Worm (Caenorhabditis elegans) whole organism, late embryonic: ENCODE measurements around the gene cbp-1.

Experiments used
- C38D4.7 ChIP-seq: fragments of 200-800 bp; sonication (Bioruptor generic); optimal IDR thresholded peaks from 2 replicates; lab custom pipeline; 2018; ENCODE audit warnings: mild to moderate bottlenecking, missing genetic modification characterization, moderate library complexity, missing compliant biosample characterization
- K02D7.2 ChIP-seq: sonication (generic microtip); optimal IDR thresholded peaks from 2 replicates; lab custom pipeline; 2017; ENCODE audit warnings: mild to moderate bottlenecking, missing genetic modification characterization, missing compliant biosample characterization
- K09A11.1 ChIP-seq: sonication (generic microtip); optimal IDR thresholded peaks from 2 replicates; lab custom pipeline; 2017; ENCODE audit warnings: antibody characterized with exemption, mild to moderate bottlenecking, missing genetic modification characterization, missing compliant biosample characterization; ENCODE audit not compliant: insufficient read depth
- ceh-19 ChIP-seq: fragments of 200-800 bp; sonication (Bioruptor generic); optimal IDR thresholded peaks from 2 replicates; lab custom pipeline; 2018; ENCODE audit warnings: mild to moderate bottlenecking, missing genetic modification characterization, missing compliant biosample characterization
- ceh-24 ChIP-seq: sonication (generic microtip); optimal IDR thresholded peaks from 2 replicates; lab custom pipeline; 2016; ENCODE audit warnings: mild to moderate bottlenecking, missing genetic modification characterization, missing compliant biosample characterization
- ceh-31 ChIP-seq: sonication (generic microtip); optimal IDR thresholded peaks from 2 replicates; lab custom pipeline; 2016; ENCODE audit warnings: missing genetic modification characterization, missing compliant biosample characterization
- ceh-34 ChIP-seq: sonication (generic microtip); optimal IDR thresholded peaks from 2 replicates; lab custom pipeline; 2016; ENCODE audit warnings: mild to moderate bottlenecking, missing genetic modification characterization, missing compliant biosample characterization
- ceh-45 ChIP-seq: fragments of 200-800 bp; sonication (Bioruptor generic); IDR thresholded peaks from 2 replicates; pipeline ENCODE4 v1.3.6; 2022; ENCODE audit warnings: missing genetic modification reagents, missing genetic modification characterization, missing compliant biosample characterization
- ceh-6 ChIP-seq: fragments of 200-800 bp; sonication (Bioruptor generic); optimal IDR thresholded peaks from 2 replicates; lab custom pipeline; 2018; ENCODE audit warnings: mild to moderate bottlenecking, missing genetic modification characterization, missing compliant biosample characterization
- ceh-9 ChIP-seq: sonication (generic microtip); optimal IDR thresholded peaks from 2 replicates; lab custom pipeline; 2016; ENCODE audit warnings: mild to moderate bottlenecking, missing genetic modification characterization, inconsistent platforms, missing compliant biosample characterization
- che-1 ChIP-seq: sonication (generic microtip); optimal IDR thresholded peaks from 2 replicates; lab custom pipeline; 2016; ENCODE audit warnings: mild to moderate bottlenecking, missing genetic modification characterization, missing compliant biosample characterization
- dmd-4 ChIP-seq: sonication (generic microtip); optimal IDR thresholded peaks from 2 replicates; lab custom pipeline; 2016; ENCODE audit warnings: borderline replicate concordance, missing genetic modification characterization, missing compliant biosample characterization
- dve-1 ChIP-seq: sonication (generic microtip); optimal IDR thresholded peaks from 2 replicates; lab custom pipeline; 2017; ENCODE audit warnings: antibody characterized with exemption, mild to moderate bottlenecking, missing genetic modification characterization, missing compliant biosample characterization
- elt-2 ChIP-seq: sonication (generic microtip); optimal IDR thresholded peaks from 2 replicates; lab custom pipeline; 2016; ENCODE audit warnings: missing genetic modification reagents, missing genetic modification characterization, missing compliant biosample characterization
- elt-4 ChIP-seq: sonication (generic microtip); optimal IDR thresholded peaks from 2 replicates; lab custom pipeline; 2016; ENCODE audit warnings: missing genetic modification characterization, missing compliant biosample characterization
- fax-1 ChIP-seq: sonication (generic microtip); optimal IDR thresholded peaks from 2 replicates; lab custom pipeline; 2016; ENCODE audit warnings: missing genotype, missing genetic modification characterization, missing compliant biosample characterization
- fkh-10 ChIP-seq: fragments of 150-350 bp; optimal IDR thresholded peaks from 2 replicates; lab custom pipeline; 2014; ENCODE audit warnings: missing biosample characterization, missing genetic modification reagents, missing genetic modification characterization
- gmeb-2 ChIP-seq: sonication (generic microtip); optimal IDR thresholded peaks from 2 replicates; lab custom pipeline; 2016; ENCODE audit warnings: missing genetic modification characterization, inconsistent platforms, missing compliant biosample characterization
- hlh-15 ChIP-seq: sonication (generic microtip); optimal IDR thresholded peaks from 2 replicates; lab custom pipeline; 2016; ENCODE audit warnings: missing genetic modification characterization, missing compliant biosample characterization
- hlh-30 ChIP-seq: sonication (generic microtip); optimal IDR thresholded peaks from 2 replicates; lab custom pipeline; 2017; ENCODE audit warnings: antibody characterized with exemption, missing genetic modification characterization, missing compliant biosample characterization; ENCODE audit not compliant: insufficient read depth
- hlh-6 ChIP-seq: sonication (generic microtip); optimal IDR thresholded peaks from 2 replicates; lab custom pipeline; 2016; ENCODE audit warnings: missing genotype, missing genetic modification characterization, missing compliant biosample characterization
- lin-11 ChIP-seq: fragments of 200-800 bp; sonication (Bioruptor generic); optimal IDR thresholded peaks from 2 replicates; lab custom pipeline; 2018; ENCODE audit warnings: mild to moderate bottlenecking, missing genetic modification characterization, missing compliant biosample characterization
- nhr-232 ChIP-seq: sonication (generic microtip); optimal IDR thresholded peaks from 2 replicates; lab custom pipeline; 2016; ENCODE audit warnings: missing genetic modification characterization, missing compliant biosample characterization
- npax-4 ChIP-seq: sonication (generic microtip); optimal IDR thresholded peaks from 2 replicates; lab custom pipeline; 2016; ENCODE audit warnings: missing genetic modification characterization, missing compliant biosample characterization
- pag-3 ChIP-seq: sonication (generic microtip); optimal IDR thresholded peaks from 2 replicates; lab custom pipeline; 2016; ENCODE audit warnings: missing compliant biosample characterization, missing genetic modification characterization, borderline replicate concordance
- pax-1 ChIP-seq: fragments of 150-350 bp; optimal IDR thresholded peaks from 2 replicates; lab custom pipeline; 2014; ENCODE audit warnings: missing biosample characterization, missing genetic modification characterization
- pha-2 ChIP-seq: sonication (generic microtip); optimal IDR thresholded peaks from 2 replicates; lab custom pipeline; 2017; ENCODE audit warnings: mild to moderate bottlenecking, missing genetic modification characterization, missing compliant biosample characterization
- pqm-1 ChIP-seq: sonication (generic microtip); optimal IDR thresholded peaks from 2 replicates; lab custom pipeline; 2016; ENCODE audit warnings: missing genetic modification characterization, missing compliant biosample characterization
- ref-2 ChIP-seq: sonication (generic microtip); optimal IDR thresholded peaks from 2 replicates; lab custom pipeline; 2016; ENCODE audit warnings: missing genetic modification characterization, missing compliant biosample characterization
- sox-2 ChIP-seq: fragments of 200-800 bp; sonication (Bioruptor generic); IDR thresholded peaks from 2 replicates; pipeline ENCODE4 v1.3.6; 2022; ENCODE audit warnings: missing genetic modification reagents, missing genetic modification characterization, missing compliant biosample characterization
- syd-9 ChIP-seq: sonication (generic microtip); optimal IDR thresholded peaks from 2 replicates; lab custom pipeline; 2016; ENCODE audit warnings: mild to moderate bottlenecking, missing genetic modification characterization, moderate library complexity, missing compliant biosample characterization
- tbx-2 ChIP-seq: sonication (generic microtip); optimal IDR thresholded peaks from 2 replicates; lab custom pipeline; 2016; ENCODE audit warnings: missing genetic modification characterization, missing compliant biosample characterization
- tbx-7 ChIP-seq: sonication (generic microtip); optimal IDR thresholded peaks from 2 replicates; lab custom pipeline; 2016; ENCODE audit warnings: missing genotype, missing genetic modification characterization, missing compliant biosample characterization
- ttx-3 ChIP-seq: sonication (generic microtip); optimal IDR thresholded peaks from 2 replicates; lab custom pipeline; 2016; ENCODE audit warnings: missing genetic modification reagents, missing genetic modification characterization, missing compliant biosample characterization
- unc-3 ChIP-seq, 2 experiments: fragments of 200-800 bp in 1 of 2; sonication (Bioruptor generic) in 1 of 2; sonication (generic microtip) in 1 of 2; conservative IDR thresholded peaks in 1 of 2; optimal IDR thresholded peaks in 1 of 2; 2 replicates each; pipeline versions ENCODE4 v1.3.6 to Lab custom; 2016 to 2022; ENCODE audit warnings: missing compliant biosample characterization in 2 of 2, missing genetic modification characterization in 2 of 2, missing genetic modification reagents in 1 of 2
- unc-42 ChIP-seq: sonication (generic microtip); optimal IDR thresholded peaks from 2 replicates; lab custom pipeline; 2016; ENCODE audit warnings: missing genotype, missing genetic modification characterization, missing compliant biosample characterization
- unc-55 ChIP-seq: sonication (generic microtip); optimal IDR thresholded peaks from 2 replicates; lab custom pipeline; 2017; ENCODE audit warnings: missing biosample characterization, missing genetic modification reagents, missing genetic modification characterization
- unc-86 ChIP-seq: sonication (generic microtip); optimal IDR thresholded peaks from 2 replicates; lab custom pipeline; 2016; ENCODE audit warnings: missing genetic modification characterization, missing compliant biosample characterization
- zip-5 ChIP-seq: sonication (generic microtip); optimal IDR thresholded peaks from 2 replicates; lab custom pipeline; 2016; ENCODE audit warnings: missing genetic modification characterization, missing compliant biosample characterization
- ztf-16 ChIP-seq: sonication (generic microtip); optimal IDR thresholded peaks from 2 replicates; lab custom pipeline; 2017; ENCODE audit warnings: missing genetic modification characterization, missing compliant biosample characterization

Gene cbp-1

ce11 chrIII:9780665-9781304 lies 14.5 kb downstream of the cbp-1 start, which contains the start of gene vha-1 (continued):
- TF ChIP-seq dmd-4 (tag; lab: Kevin White, UChicago) (no peak), tbx-2 (tag; lab: Kevin White, UChicago) (peak; percentile 65), zip-5 (tag; lab: Kevin White, UChicago) (no peak), hlh-6 (no peak), npax-4 (no peak), ceh-45 (GFP tag; lab: Robert Waterston, UW) (no peak), dve-1 (tag; lab: Kevin White, UChicago) (peak; percentile 58), pqm-1 (tag; lab: Kevin White, UChicago) (no peak), fkh-10 (no peak), C38D4.7 (no peak), gmeb-2 (no peak), ceh-9 (no peak), syd-9 (tag; lab: Kevin White, UChicago) (no peak), unc-86 (tag; lab: Kevin White, UChicago) (peak; percentile 40), ceh-6 (no peak), unc-42 (peak; percentile 44), nhr-232 (no peak), K02D7.2 (tag; lab: Kevin White, UChicago) (no peak), fax-1 (tag; lab: Kevin White, UChicago) (no peak), lin-11 (tag; lab: Kevin White, UChicago) (no peak), tbx-7 (tag; lab: Kevin White, UChicago) (no peak), pha-2 (tag; lab: Kevin White, UChicago) (no peak), elt-4 (tag; lab: Kevin White, UChicago) (no peak), ceh-24 (tag; lab: Kevin White, UChicago) (no peak), hlh-15 (tag; lab: Kevin White, UChicago) (no peak), ztf-16 (tag; lab: Kevin White, UChicago) (no peak), K09A11.1 (peak; percentile 15), ceh-19 (no peak), ceh-34 (tag; lab: Kevin White, UChicago) (peak; percentile 31), elt-2 (tag; lab: Kevin White, UChicago) (peak; percentile 39), hlh-30 (tag; lab: Kevin White, UChicago) (peak; percentile 26), ttx-3 (tag; lab: Kevin White, UChicago) (peak; percentile 2), sox-2 (GFP tag; lab: Robert Waterston, UW) (no peak), pag-3 (tag; lab: Kevin White, UChicago) (no peak), pax-1 (tag; lab: Kevin White, UChicago) (no peak), ceh-31 (tag; lab: Kevin White, UChicago) (peak; percentile 61)

- TF ChIP-seq elt-2 (tag; lab: Kevin White, UChicago) (peak; percentile 56), ztf-16 (tag; lab: Kevin White, UChicago) (no peak)
These were observed 15.7 kb downstream of the cbp-1 start, which contains the start of gene vha-2 for ce11 chrIII:9782011-9782436. Gene vha-2 (plus strand): TSS chrIII:9782164.

- TF ChIP-seq unc-3 (GFP tag; conservative IDR thresholded peaks at IDR 0.05; lab: Robert Waterston, UW): no peak
- TF ChIP-seq unc-3 (tag; optimal IDR thresholded peaks at IDR 0.05; lab: Kevin White, UChicago): no peak
- no peak for TF ChIP-seq ref-2 (tag; lab: Kevin White, UChicago)
- TF ChIP-seq unc-42: no peak
- no peak for TF ChIP-seq C38D4.7
- no peak for TF ChIP-seq nhr-232
- no peak for TF ChIP-seq unc-55 (GFP tag; lab: Kevin White, UChicago)
- TF ChIP-seq che-1 (tag; lab: Kevin White, UChicago): no peak
- no peak for TF ChIP-seq ceh-6
These were observed 16.3 kb downstream of the cbp-1 start, which contains the start of gene R10E11.6 for ce11 chrIII:9782483-9783081. Gene R10E11.6 (plus strand): TSS chrIII:9783006.
